Worm (Caenorhabditis elegans): Measurements from ENCODE around the gene srh-74.

Gene srh-74

DNA sequence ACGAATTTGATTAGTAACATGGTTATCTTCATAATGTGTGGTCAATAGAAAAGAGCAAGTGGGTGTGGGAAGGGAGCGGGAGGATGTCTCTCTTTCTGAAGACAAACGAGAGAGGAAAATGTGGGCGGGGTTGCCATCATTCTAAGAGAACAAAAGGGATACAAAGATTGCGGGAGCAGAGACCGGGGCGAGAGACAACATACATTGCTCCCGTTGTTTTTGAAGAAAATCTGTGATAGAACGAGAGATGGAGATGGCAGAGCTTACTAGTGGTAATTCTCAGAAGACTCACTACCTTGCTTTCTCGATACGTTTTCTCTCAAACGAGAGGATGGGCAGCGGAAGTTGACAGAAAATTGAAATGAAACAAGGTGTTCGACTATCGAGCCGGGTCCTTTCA, 24.8 kb upstream of the srh-74 start:
- TF ChIP-seq pes-1 (GFP tag; IDR thresholded peaks at IDR 0.05) (no peak), ets-7 (tag; optimal IDR thresholded peaks at IDR 0.05) (no peak), tbx-11 (GFP tag; IDR thresholded peaks at IDR 0.05) (no peak), ceh-13 (GFP tag; optimal IDR thresholded peaks at IDR 0.05) (no peak), scrt-1 (GFP tag; IDR thresholded peaks at IDR 0.05) (no peak), flt-1 (GFP tag; IDR thresholded peaks at IDR 0.05) (no peak), sea-1 (GFP tag; conservative IDR thresholded peaks at IDR 0.05) (no peak), ceh-36 (tag; optimal IDR thresholded peaks at IDR 0.05) (no peak), B0310.2 (tag; optimal IDR thresholded peaks at IDR 0.05) (no peak), F13C5.2 (tag; optimal IDR thresholded peaks at IDR 0.05) (no peak), hmg-4 (GFP tag; optimal IDR thresholded peaks at IDR 0.05) (no peak), hmbx-1 (tag; optimal IDR thresholded peaks at IDR 0.05) (no peak), hnd-1 (tag; optimal IDR thresholded peaks at IDR 0.05) (no peak)

DNA sequence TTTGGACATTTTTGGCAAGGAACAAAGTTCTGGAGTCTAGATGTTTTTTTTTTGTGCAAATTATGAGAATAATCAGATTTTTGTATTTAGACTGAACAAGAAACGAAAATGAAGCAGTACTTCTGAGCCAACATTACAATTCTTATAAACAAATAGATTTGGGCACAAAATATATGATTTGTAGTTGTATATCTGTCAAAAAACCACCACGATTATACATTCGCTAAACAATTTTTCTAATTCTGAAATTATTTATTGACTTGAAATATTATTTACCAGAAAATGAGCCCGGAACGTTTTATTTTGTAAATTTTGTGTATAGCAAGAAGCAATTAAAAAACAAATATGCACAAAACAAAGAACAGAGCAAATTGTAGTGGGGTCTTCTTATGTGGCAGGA, 22.9 kb upstream of the srh-74 start:
- TF ChIP-seq flt-1 (GFP tag; IDR thresholded peaks at IDR 0.05) (no peak), hmg-4 (GFP tag; optimal IDR thresholded peaks at IDR 0.05) (no peak), ama-1 (optimal IDR thresholded peaks at IDR 0.05) (no peak), scrt-1 (GFP tag; IDR thresholded peaks at IDR 0.05) (no peak)

DNA sequence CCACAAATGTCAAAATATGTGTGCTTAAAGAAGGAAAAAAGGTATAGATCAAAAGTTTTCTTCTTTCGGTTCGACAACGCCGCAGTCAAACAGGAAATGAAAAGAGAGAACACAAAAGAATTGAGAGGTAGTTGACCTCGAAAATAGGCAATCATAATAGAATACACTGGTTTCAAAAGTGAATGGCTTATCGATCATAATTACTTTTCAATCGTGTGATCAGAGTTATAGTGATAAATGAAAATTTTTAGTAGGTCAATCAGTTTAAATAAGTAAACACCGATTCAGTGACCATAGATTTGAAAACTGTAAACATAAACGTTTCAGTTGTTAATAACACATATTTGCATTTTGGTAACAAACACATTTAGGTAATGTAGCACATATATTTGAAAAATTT, 21.8 kb upstream of the srh-74 start:
- TF ChIP-seq ets-7 (tag; optimal IDR thresholded peaks at IDR 0.05) = no peak
- TF ChIP-seq B0310.2 (tag; optimal IDR thresholded peaks at IDR 0.05) = no peak
- TF ChIP-seq tbx-37 (GFP tag; conservative IDR thresholded peaks at IDR 0.05) = no peak
- TF ChIP-seq sea-1 (GFP tag; conservative IDR thresholded peaks at IDR 0.05) = no peak
- no peak for TF ChIP-seq tra-4 (tag; optimal IDR thresholded peaks at IDR 0.05)

DNA sequence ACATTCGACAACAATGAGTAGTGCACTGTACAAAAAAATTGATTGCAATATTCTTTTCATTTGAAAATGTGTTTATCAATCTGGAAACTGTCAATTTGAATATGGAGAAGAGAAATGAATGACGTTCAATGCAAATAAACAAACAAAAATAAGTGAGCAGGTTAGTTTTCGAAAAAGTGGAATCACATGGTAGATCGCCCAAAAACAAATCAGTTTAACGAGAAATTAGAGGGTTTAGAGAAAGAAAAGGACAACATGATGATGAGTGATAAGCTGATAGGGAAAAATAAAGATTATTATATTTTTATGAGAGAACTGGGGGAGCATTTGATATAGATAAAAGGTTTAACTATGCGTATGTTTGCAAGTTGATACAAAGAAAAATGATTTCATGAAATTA, 20.7 kb upstream of the srh-74 start, which contains the start of gene T04C12.8:
T04C12.8 (minus strand) TSS at position 82 of the 400 bp plus-strand sequence.
- no peak for TF ChIP-seq F13C5.2 (tag; optimal IDR thresholded peaks at IDR 0.05)
- TF ChIP-seq B0310.2 (tag; optimal IDR thresholded peaks at IDR 0.05) = no peak
- no peak for TF ChIP-seq tbx-11 (GFP tag; IDR thresholded peaks at IDR 0.05)
- TF ChIP-seq hmg-4 (GFP tag; optimal IDR thresholded peaks at IDR 0.05) = no peak
- no peak for TF ChIP-seq hmbx-1 (tag; optimal IDR thresholded peaks at IDR 0.05)
- TF ChIP-seq ceh-36 (tag; optimal IDR thresholded peaks at IDR 0.05) = no peak
- no peak for TF ChIP-seq pes-1 (GFP tag; IDR thresholded peaks at IDR 0.05)
- TF ChIP-seq ama-1 (optimal IDR thresholded peaks at IDR 0.05) = no peak
- no peak for TF ChIP-seq flt-1 (GFP tag; IDR thresholded peaks at IDR 0.05)
- no peak for TF ChIP-seq hnd-1 (tag; optimal IDR thresholded peaks at IDR 0.05)
- TF ChIP-seq tra-4 (tag; optimal IDR thresholded peaks at IDR 0.05) = no peak
- no peak for TF ChIP-seq ets-7 (tag; optimal IDR thresholded peaks at IDR 0.05)
- TF ChIP-seq sea-1 (GFP tag; conservative IDR thresholded peaks at IDR 0.05) = no peak

DNA sequence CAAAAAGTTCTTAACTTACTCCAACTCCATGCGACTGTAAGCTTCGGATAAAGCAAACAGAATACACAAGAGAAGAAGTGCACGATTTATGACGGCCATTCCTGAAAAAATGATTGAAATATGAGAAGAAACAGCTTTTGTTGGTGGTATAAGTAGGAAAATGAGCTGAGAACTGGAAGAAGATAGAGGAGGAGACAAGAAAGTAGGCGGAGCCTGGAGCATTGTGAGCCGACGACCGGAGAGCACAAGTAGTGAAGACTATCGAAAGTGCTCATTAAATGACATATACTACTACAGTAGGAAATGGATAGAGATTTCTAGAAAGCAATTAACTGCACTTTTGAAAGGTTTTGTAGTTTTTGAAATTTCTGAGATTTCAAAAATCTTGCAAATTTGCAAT, 16.9 kb upstream of the srh-74 start, which contains the start of gene nlp-80:
nlp-80 (minus strand) TSS at position 101 of the 400 bp plus-strand sequence.
- TF ChIP-seq flt-1 (GFP tag; IDR thresholded peaks at IDR 0.05) (no peak), B0310.2 (tag; optimal IDR thresholded peaks at IDR 0.05) (no peak), tra-4 (tag; optimal IDR thresholded peaks at IDR 0.05) (no peak), hnd-1 (tag; optimal IDR thresholded peaks at IDR 0.05) (no peak), hmg-4 (GFP tag; optimal IDR thresholded peaks at IDR 0.05) (no peak), aly-1 (tag; optimal IDR thresholded peaks at IDR 0.05) (no peak), ama-1 (optimal IDR thresholded peaks at IDR 0.05) (no peak), ceh-36 (tag; optimal IDR thresholded peaks at IDR 0.05) (no peak), pes-1 (GFP tag; IDR thresholded peaks at IDR 0.05) (no peak), F13C5.2 (tag; optimal IDR thresholded peaks at IDR 0.05) (no peak), sea-1 (GFP tag; conservative IDR thresholded peaks at IDR 0.05) (no peak), scrt-1 (GFP tag; IDR thresholded peaks at IDR 0.05) (no peak), tbx-11 (GFP tag; IDR thresholded peaks at IDR 0.05) (no peak), tbx-37 (GFP tag; conservative IDR thresholded peaks at IDR 0.05) (no peak)

DNA sequence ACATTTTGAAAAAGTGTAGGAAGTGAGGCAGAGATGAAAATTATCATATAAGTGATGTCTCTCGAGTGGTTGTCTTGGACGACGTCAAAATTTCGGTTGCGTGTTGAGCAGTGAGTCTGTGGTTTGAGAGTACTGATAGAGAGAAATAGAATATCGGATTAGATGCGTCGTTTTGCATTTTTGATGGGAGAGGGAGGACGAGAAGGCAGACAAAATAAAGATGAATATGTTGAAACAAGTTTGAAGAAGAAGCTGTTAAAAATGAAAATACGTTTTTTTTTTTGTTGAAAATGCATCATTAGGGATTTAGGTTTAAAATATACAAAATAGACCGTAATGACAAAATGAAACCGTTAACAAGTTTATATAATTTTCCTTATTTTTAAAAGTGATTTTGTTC, 14.5 kb upstream of the srh-74 start, which contains the start of gene T04C12.9:
T04C12.9 (minus strand) TSS at position 101 of the 400 bp plus-strand sequence.
- TF ChIP-seq hmg-4 (GFP tag; optimal IDR thresholded peaks at IDR 0.05) (no peak), ets-7 (tag; optimal IDR thresholded peaks at IDR 0.05) (no peak), pes-1 (GFP tag; IDR thresholded peaks at IDR 0.05) (no peak), ceh-36 (tag; optimal IDR thresholded peaks at IDR 0.05) (no peak), hnd-1 (tag; optimal IDR thresholded peaks at IDR 0.05) (no peak), ama-1 (optimal IDR thresholded peaks at IDR 0.05) (no peak), tbx-11 (GFP tag; IDR thresholded peaks at IDR 0.05) (no peak), flt-1 (GFP tag; IDR thresholded peaks at IDR 0.05) (no peak), scrt-1 (GFP tag; IDR thresholded peaks at IDR 0.05) (no peak), sea-1 (GFP tag; conservative IDR thresholded peaks at IDR 0.05) (no peak), F13C5.2 (tag; optimal IDR thresholded peaks at IDR 0.05) (no peak), B0310.2 (tag; optimal IDR thresholded peaks at IDR 0.05) (no peak), tra-4 (tag; optimal IDR thresholded peaks at IDR 0.05) (no peak), tbx-37 (GFP tag; conservative IDR thresholded peaks at IDR 0.05) (no peak), aly-1 (tag; optimal IDR thresholded peaks at IDR 0.05) (no peak), ceh-13 (GFP tag; optimal IDR thresholded peaks at IDR 0.05) (no peak), hmbx-1 (tag; optimal IDR thresholded peaks at IDR 0.05) (no peak)

DNA sequence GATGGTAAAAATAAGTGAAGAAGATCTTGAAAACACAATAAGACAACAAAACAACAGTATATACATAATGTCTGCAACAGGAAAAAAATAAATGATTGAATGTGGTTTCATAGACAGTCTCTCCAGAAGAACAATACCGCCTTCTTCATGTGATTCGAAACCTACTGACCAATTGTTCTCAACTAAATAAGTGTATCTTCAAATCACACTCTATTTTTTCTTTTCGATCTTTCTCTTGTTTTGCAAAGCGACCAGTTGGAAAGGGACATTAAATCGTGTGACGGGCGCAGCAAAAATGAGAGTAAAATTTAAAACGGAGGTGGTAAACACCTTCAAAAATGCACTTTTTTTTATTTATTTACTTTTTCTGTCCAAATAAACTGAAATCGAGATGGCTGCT, 13.3 kb upstream of the srh-74 start:
- TF ChIP-seq hmg-4 (GFP tag; optimal IDR thresholded peaks at IDR 0.05) (no peak), F13C5.2 (tag; optimal IDR thresholded peaks at IDR 0.05) (no peak), ama-1 (optimal IDR thresholded peaks at IDR 0.05) (no peak)

DNA sequence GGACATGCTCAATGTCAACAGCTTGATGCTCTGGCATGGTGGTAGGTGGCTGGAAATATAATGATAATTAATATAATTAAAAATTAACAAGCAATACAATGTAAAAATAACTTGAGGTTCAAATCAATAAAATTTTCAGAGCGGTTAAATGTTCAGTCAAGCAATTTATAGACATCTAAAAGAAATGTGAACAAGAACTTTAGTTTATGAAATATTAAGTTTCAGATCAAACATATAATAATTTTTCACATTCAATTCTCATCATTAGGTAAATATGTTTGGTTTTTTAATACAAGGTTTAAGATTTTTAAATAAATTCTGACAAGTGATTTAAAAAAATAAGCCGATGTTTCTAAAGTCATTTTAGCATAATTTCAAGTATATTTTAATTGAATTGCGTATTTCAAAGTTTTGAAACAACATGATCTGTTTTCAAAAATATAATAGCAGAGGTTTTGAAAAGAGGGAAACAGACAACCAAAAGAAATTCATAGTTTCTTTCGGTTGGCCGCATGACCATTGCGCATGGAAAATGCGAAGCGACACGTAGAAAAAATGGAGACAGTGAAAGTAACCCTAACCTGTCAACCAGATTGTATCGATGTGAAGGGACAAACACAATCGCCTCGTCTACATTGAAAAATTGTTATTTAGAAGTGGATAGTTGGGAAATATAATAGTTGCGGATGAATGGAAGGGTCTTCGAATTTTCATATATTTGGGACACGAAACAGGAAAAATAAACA, 11.8 kb upstream of the srh-74 start, which contains the start of gene T04C12.11:
T04C12.11 (minus strand) TSS at position 51 of the 746 bp plus-strand sequence.
- TF ChIP-seq tra-4 (tag; optimal IDR thresholded peaks at IDR 0.05) (no peak), ama-1 (optimal IDR thresholded peaks at IDR 0.05) (no peak), ets-7 (tag; optimal IDR thresholded peaks at IDR 0.05) (no peak), aly-1 (tag; optimal IDR thresholded peaks at IDR 0.05) (no peak), hmbx-1 (tag; optimal IDR thresholded peaks at IDR 0.05) (no peak), tbx-11 (GFP tag; IDR thresholded peaks at IDR 0.05) (no peak), ceh-13 (GFP tag; optimal IDR thresholded peaks at IDR 0.05) (no peak), hmg-4 (GFP tag; optimal IDR thresholded peaks at IDR 0.05) (no peak), ceh-36 (tag; optimal IDR thresholded peaks at IDR 0.05) (no peak), hnd-1 (tag; optimal IDR thresholded peaks at IDR 0.05) (no peak), pes-1 (GFP tag; IDR thresholded peaks at IDR 0.05) (no peak), F13C5.2 (tag; optimal IDR thresholded peaks at IDR 0.05) (no peak), B0310.2 (tag; optimal IDR thresholded peaks at IDR 0.05) (no peak), tbx-37 (GFP tag; conservative IDR thresholded peaks at IDR 0.05) (no peak), flt-1 (GFP tag; IDR thresholded peaks at IDR 0.05) (no peak), scrt-1 (GFP tag; IDR thresholded peaks at IDR 0.05) (no peak)

All from whole organism, early embryonic.